Worm (Caenorhabditis elegans): ENCODE data around the gene C03B1.17.

The C03B1.17 gene

DNA sequence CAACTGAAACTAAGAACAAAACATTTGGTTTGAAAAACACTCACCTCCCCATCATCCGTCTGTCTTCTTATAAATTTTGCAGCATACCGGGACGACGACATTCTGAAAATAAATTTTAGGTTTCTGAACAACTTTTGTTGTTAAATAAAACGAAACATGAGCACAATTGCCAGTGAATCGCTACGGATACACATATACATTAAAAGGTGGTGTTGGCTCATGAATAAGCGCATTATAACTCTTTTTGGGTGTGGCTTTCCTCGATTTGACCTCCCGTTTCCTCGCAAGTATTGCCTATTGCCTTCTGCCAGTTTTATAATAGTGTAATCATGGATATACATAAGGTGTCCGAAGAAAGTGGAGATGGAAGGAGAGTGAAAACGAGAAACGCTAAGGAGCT lies 18.0 kb downstream of the C03B1.17 start, which contains the start of gene igcm-2:
igcm-2 (minus strand) TSS at position 101 of the 400 bp plus-strand sequence.
- TF ChIP-seq ref-1 (GFP tag; conservative IDR thresholded peaks at IDR 0.05) (no peak), cog-1 (tag; optimal IDR thresholded peaks at IDR 0.05) (no peak), med-1 (GFP tag; optimal IDR thresholded peaks at IDR 0.05; ENCODE audit: insufficient read depth) (no peak), klf-2 (GFP tag; conservative IDR thresholded peaks at IDR 0.05) (no peak), ztf-23 (GFP tag; IDR thresholded peaks at IDR 0.05) (no peak), ztf-29 (GFP tag; IDR thresholded peaks at IDR 0.05) (no peak), T22C8.4 (GFP tag; IDR thresholded peaks at IDR 0.05) (no peak), flt-1 (GFP tag; IDR thresholded peaks at IDR 0.05) (no peak), tab-1 (GFP tag; IDR thresholded peaks at IDR 0.05) (no peak)

DNA sequence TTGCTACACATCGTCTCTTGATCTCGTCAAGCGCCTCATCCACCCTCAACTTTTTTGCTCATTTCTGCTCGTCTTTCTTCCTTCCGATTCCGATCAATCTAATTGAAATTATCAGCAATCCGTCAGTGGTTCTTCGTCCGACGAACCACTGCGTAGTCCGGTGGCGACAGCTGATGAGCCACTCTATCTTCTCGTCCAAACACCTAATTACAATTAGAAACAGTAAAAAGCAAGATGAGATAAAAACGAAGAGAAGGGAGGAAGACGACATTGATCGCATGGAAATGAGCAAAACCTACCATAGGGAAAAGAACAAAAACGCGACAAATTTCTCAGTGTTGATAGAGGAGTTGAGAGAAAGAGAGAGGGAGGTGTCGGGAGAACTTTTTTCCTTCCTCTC lies 26.0 kb downstream of the C03B1.17 start:
- no peak for TF ChIP-seq med-1 (GFP tag; optimal IDR thresholded peaks at IDR 0.05; ENCODE audit: insufficient read depth)
- no peak for TF ChIP-seq klf-2 (GFP tag; conservative IDR thresholded peaks at IDR 0.05)
- TF ChIP-seq ztf-23 (GFP tag; IDR thresholded peaks at IDR 0.05) = no peak
- no peak for TF ChIP-seq ztf-29 (GFP tag; IDR thresholded peaks at IDR 0.05)
- no peak for TF ChIP-seq ref-1 (GFP tag; conservative IDR thresholded peaks at IDR 0.05)
- no peak for TF ChIP-seq flt-1 (GFP tag; IDR thresholded peaks at IDR 0.05)
- no peak for TF ChIP-seq T22C8.4 (GFP tag; IDR thresholded peaks at IDR 0.05)
- no peak for TF ChIP-seq cog-1 (tag; optimal IDR thresholded peaks at IDR 0.05)
- no peak for TF ChIP-seq tab-1 (GFP tag; IDR thresholded peaks at IDR 0.05)

- TF ChIP-seq T22C8.4 (GFP tag; IDR thresholded peaks at IDR 0.05) (no peak), klf-2 (GFP tag; conservative IDR thresholded peaks at IDR 0.05) (no peak), flt-1 (GFP tag; IDR thresholded peaks at IDR 0.05) (no peak), cog-1 (tag; optimal IDR thresholded peaks at IDR 0.05) (no peak), ref-1 (GFP tag; conservative IDR thresholded peaks at IDR 0.05) (no peak), med-1 (GFP tag; optimal IDR thresholded peaks at IDR 0.05; ENCODE audit: insufficient read depth) (no peak), ztf-29 (GFP tag; IDR thresholded peaks at IDR 0.05) (no peak), tab-1 (GFP tag; IDR thresholded peaks at IDR 0.05) (no peak), ztf-23 (GFP tag; IDR thresholded peaks at IDR 0.05) (no peak)
Observed at ce11 chrX:6403122-6403521, 29.7 kb downstream of the C03B1.17 start, which contains the start of gene glt-4. TSS of gene glt-4 (plus strand) at chrX:6403422.

ce11 chrX:6405905-6406304 lies 32.5 kb downstream of the C03B1.17 start:
- TF ChIP-seq med-1 (GFP tag; optimal IDR thresholded peaks at IDR 0.05; ENCODE audit: insufficient read depth) = no peak
- TF ChIP-seq ref-1 (GFP tag; conservative IDR thresholded peaks at IDR 0.05) = no peak
- no peak for TF ChIP-seq ztf-23 (GFP tag; IDR thresholded peaks at IDR 0.05)
- no peak for TF ChIP-seq klf-2 (GFP tag; conservative IDR thresholded peaks at IDR 0.05)
- no peak for TF ChIP-seq flt-1 (GFP tag; IDR thresholded peaks at IDR 0.05)
- no peak for TF ChIP-seq tab-1 (GFP tag; IDR thresholded peaks at IDR 0.05)
- no peak for TF ChIP-seq cog-1 (tag; optimal IDR thresholded peaks at IDR 0.05)
- TF ChIP-seq ztf-29 (GFP tag; IDR thresholded peaks at IDR 0.05) = no peak
- TF ChIP-seq T22C8.4 (GFP tag; IDR thresholded peaks at IDR 0.05) = no peak

ce11 chrX:6407805-6408204 lies 34.4 kb downstream of the C03B1.17 start:
- TF ChIP-seq med-1 (GFP tag; optimal IDR thresholded peaks at IDR 0.05; ENCODE audit: insufficient read depth) = no peak
- TF ChIP-seq T22C8.4 (GFP tag; IDR thresholded peaks at IDR 0.05) = no peak
- TF ChIP-seq ztf-29 (GFP tag; IDR thresholded peaks at IDR 0.05) = no peak
- no peak for TF ChIP-seq klf-2 (GFP tag; conservative IDR thresholded peaks at IDR 0.05)
- no peak for TF ChIP-seq cog-1 (tag; optimal IDR thresholded peaks at IDR 0.05)
- TF ChIP-seq tab-1 (GFP tag; IDR thresholded peaks at IDR 0.05) = no peak
- no peak for TF ChIP-seq ref-1 (GFP tag; conservative IDR thresholded peaks at IDR 0.05)
- no peak for TF ChIP-seq flt-1 (GFP tag; IDR thresholded peaks at IDR 0.05)
- no peak for TF ChIP-seq ztf-23 (GFP tag; IDR thresholded peaks at IDR 0.05)

ce11 chrX:6408286-6408685 lies 34.8 kb downstream of the C03B1.17 start:
- TF ChIP-seq tab-1 (GFP tag; IDR thresholded peaks at IDR 0.05) (no peak), med-1 (GFP tag; optimal IDR thresholded peaks at IDR 0.05; ENCODE audit: insufficient read depth) (no peak), ztf-29 (GFP tag; IDR thresholded peaks at IDR 0.05) (no peak), flt-1 (GFP tag; IDR thresholded peaks at IDR 0.05) (no peak), cog-1 (tag; optimal IDR thresholded peaks at IDR 0.05) (no peak), klf-2 (GFP tag; conservative IDR thresholded peaks at IDR 0.05) (no peak), ref-1 (GFP tag; conservative IDR thresholded peaks at IDR 0.05) (no peak), T22C8.4 (GFP tag; IDR thresholded peaks at IDR 0.05) (no peak), ztf-23 (GFP tag; IDR thresholded peaks at IDR 0.05) (no peak)

DNA sequence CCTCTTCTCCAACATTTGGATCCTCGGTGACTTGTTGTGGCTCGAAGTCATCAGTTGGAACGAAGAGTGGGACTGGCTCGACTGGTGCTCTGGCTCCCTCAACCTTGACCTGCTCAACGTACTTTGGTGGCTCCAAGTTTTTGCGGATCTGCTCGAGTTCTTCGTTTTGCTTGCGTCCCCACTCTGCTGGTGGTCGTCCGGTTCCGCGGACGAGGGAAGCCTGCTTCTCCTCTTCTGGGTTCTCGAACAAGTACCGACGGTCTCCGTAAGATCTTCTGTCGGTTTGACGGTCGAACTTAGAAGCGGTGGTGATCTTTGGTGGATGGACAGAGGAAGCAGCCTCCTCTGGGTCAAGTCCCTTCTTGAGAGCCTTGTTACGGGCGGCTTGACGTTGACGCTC lies 35.3 kb downstream of the C03B1.17 start:
- TF ChIP-seq flt-1 (GFP tag; IDR thresholded peaks at IDR 0.05) = no peak

DNA sequence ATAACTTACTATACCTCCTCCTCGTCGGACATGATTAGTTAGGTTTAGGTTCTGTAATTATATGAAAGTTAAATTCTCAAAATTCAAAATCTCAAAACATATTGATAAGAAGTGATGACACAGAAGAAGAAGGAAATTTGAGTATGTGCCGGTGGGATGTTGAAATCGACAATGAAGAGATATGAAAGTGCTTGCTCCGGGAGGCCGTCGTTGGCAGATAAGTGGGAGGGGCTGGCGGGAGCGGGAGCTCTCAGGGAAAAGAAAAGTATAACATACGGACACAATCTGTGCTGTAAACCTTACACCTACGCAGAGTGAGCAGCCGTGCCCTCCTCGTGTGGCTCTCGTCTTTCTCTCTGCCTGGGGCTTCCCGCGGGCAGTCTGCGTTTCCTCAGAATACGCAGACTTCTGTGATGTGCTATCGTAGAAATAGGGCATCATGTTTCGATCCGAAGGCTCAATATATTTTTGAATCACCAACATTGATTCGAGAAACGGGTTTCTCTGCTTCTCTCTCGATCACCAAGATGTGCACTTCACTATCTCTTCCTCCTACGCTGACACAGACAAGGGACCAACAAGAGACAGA lies 36.8 kb downstream of the C03B1.17 start, which contains the start of gene mup-2:
mup-2 (minus strand) TSS at position 51 of the 589 bp plus-strand sequence.
- TF ChIP-seq ref-1 (GFP tag; conservative IDR thresholded peaks at IDR 0.05) (no peak), cog-1 (tag; optimal IDR thresholded peaks at IDR 0.05) (peak; percentile 61), ztf-23 (GFP tag; IDR thresholded peaks at IDR 0.05) (0 out of 2 replicates have a peak, but pooled peaks have one; percentile 30)

ce11 chrX:6412575-6412974 lies 39.1 kb downstream of the C03B1.17 start, which contains the start of gene T22E5.1:
TSS of gene T22E5.1 (plus strand) at chrX:6412875.
- TF ChIP-seq tab-1 (GFP tag; IDR thresholded peaks at IDR 0.05) = no peak

ce11 chrX:6413583-6413982 lies 40.1 kb downstream of the C03B1.17 start:
- TF ChIP-seq ztf-23 (GFP tag; IDR thresholded peaks at IDR 0.05) (no peak), med-1 (GFP tag; optimal IDR thresholded peaks at IDR 0.05; ENCODE audit: insufficient read depth) (no peak), ztf-29 (GFP tag; IDR thresholded peaks at IDR 0.05) (no peak), klf-2 (GFP tag; conservative IDR thresholded peaks at IDR 0.05) (no peak), flt-1 (GFP tag; IDR thresholded peaks at IDR 0.05) (no peak), cog-1 (tag; optimal IDR thresholded peaks at IDR 0.05) (no peak), ref-1 (GFP tag; conservative IDR thresholded peaks at IDR 0.05) (no peak), tab-1 (GFP tag; IDR thresholded peaks at IDR 0.05) (no peak)
